Fruit fly (Drosophila melanogaster) whole organism, adult: ENCODE data around the gene aop.

Experiments used
- CG11617 ChIP-seq: fragments of 200-800 bp; sonication (Bioruptor generic); optimal IDR thresholded peaks from 2 replicates; lab custom pipeline; 2017; ENCODE audit warnings: mild to moderate bottlenecking, missing biosample characterization, missing genetic modification reagents, missing genetic modification characterization
- CG12768 ChIP-seq: fragments of 200-800 bp; sonication (Bioruptor generic); optimal IDR thresholded peaks from 2 replicates; lab custom pipeline; 2017; ENCODE audit warnings: missing biosample characterization, missing genetic modification characterization, mild to moderate bottlenecking, moderate library complexity, missing genetic modification reagents
- CG14711 ChIP-seq: fragments of 200-800 bp; sonication (Bioruptor generic); optimal IDR thresholded peaks from 2 replicates; lab custom pipeline; 2018; ENCODE audit warnings: missing biosample characterization, mild to moderate bottlenecking, missing genetic modification characterization, moderate library complexity
- CG1620 ChIP-seq: fragments of 200-800 bp; sonication (Bioruptor generic); optimal IDR thresholded peaks from 2 replicates; lab custom pipeline; 2016; ENCODE audit warnings: missing biosample characterization, missing genetic modification characterization
- CG33017 ChIP-seq: fragments of 200-800 bp; sonication (Bioruptor generic); optimal IDR thresholded peaks from 2 replicates; lab custom pipeline; 2018; ENCODE audit warnings: missing biosample characterization, mild to moderate bottlenecking, missing genetic modification characterization, moderate library complexity
- CG5204 ChIP-seq: fragments of 200-800 bp; sonication (Bioruptor generic); optimal IDR thresholded peaks from 2 replicates; lab custom pipeline; 2016; ENCODE audit warnings: missing biosample characterization, missing genetic modification characterization
- CG7045 ChIP-seq: fragments of 200-800 bp; sonication (Bioruptor generic); optimal IDR thresholded peaks from 2 replicates; lab custom pipeline; 2017; ENCODE audit warnings: missing biosample characterization, mild to moderate bottlenecking, missing genetic modification characterization
- CG7101 ChIP-seq: fragments of 200-800 bp; sonication (Bioruptor generic); optimal IDR thresholded peaks from 2 replicates; lab custom pipeline; 2018; ENCODE audit warnings: missing biosample characterization, mild to moderate bottlenecking, missing genetic modification characterization, moderate library complexity
- Clk ChIP-seq: fragments of 200-800 bp; sonication (Bioruptor generic); optimal IDR thresholded peaks from 2 replicates; lab custom pipeline; 2017; ENCODE audit warnings: missing biosample characterization, missing genetic modification characterization
- Crg-1 ChIP-seq: fragments of 200-800 bp; sonication (Bioruptor generic); optimal IDR thresholded peaks from 2 replicates; lab custom pipeline; 2016; ENCODE audit warnings: missing biosample characterization, missing genetic modification characterization
- Hr96 ChIP-seq: fragments of 200-800 bp; sonication (Bioruptor generic); optimal IDR thresholded peaks from 2 replicates; lab custom pipeline; 2016; ENCODE audit warnings: missing biosample characterization, missing genetic modification characterization
- Mnt ChIP-seq: fragments of 200-800 bp; sonication (Bioruptor generic); optimal IDR thresholded peaks from 2 replicates; lab custom pipeline; 2016; ENCODE audit warnings: missing biosample characterization, mild to moderate bottlenecking, missing genetic modification characterization
- bab1 ChIP-seq: fragments of 200-800 bp; sonication (Bioruptor generic); optimal IDR thresholded peaks from 3 replicates; lab custom pipeline; 2019; ENCODE audit warnings: missing biosample characterization, mild to moderate bottlenecking, missing genetic modification characterization, moderate library complexity
- cic ChIP-seq: fragments of 200-800 bp; sonication (Bioruptor generic); optimal IDR thresholded peaks from 2 replicates; lab custom pipeline; 2017; ENCODE audit warnings: missing biosample characterization, mild to moderate bottlenecking, missing genetic modification characterization, moderate library complexity
- cnc ChIP-seq, 2 experiments: fragments of >200 bp; optimal IDR thresholded peaks; 2 replicates each; lab custom pipeline; 2017
- kay ChIP-seq: fragments of 200-800 bp; sonication (Bioruptor generic); peaks from one replicate; lab custom pipeline; 2016; ENCODE audit warnings: missing biosample characterization, missing genetic modification characterization, borderline replicate concordance
- ovo ChIP-seq: fragments of 200-800 bp; sonication (Bioruptor generic); optimal IDR thresholded peaks from 2 replicates; lab custom pipeline; 2016; ENCODE audit warnings: missing biosample characterization, missing genetic modification characterization
- pad ChIP-seq: fragments of 200-800 bp; sonication (Bioruptor generic); optimal IDR thresholded peaks from 3 replicates; lab custom pipeline; 2017; ENCODE audit warnings: missing biosample characterization, missing genetic modification characterization, mild to moderate bottlenecking, moderate library complexity, missing genetic modification reagents
- tj ChIP-seq: fragments of 200-800 bp; sonication (Bioruptor generic); optimal IDR thresholded peaks from 3 replicates; lab custom pipeline; 2017; ENCODE audit warnings: missing biosample characterization, mild to moderate bottlenecking, missing genetic modification characterization, moderate library complexity
- toe ChIP-seq: fragments of 200-800 bp; sonication (Bioruptor generic); optimal IDR thresholded peaks from 2 replicates; lab custom pipeline; 2016; ENCODE audit warnings: missing biosample characterization, missing genetic modification characterization

The aop gene

dm6 chr2L:2163568-2163953 lies 15.0 kb downstream of the aop start:
- TF ChIP-seq Clk (GFP tag; lab: Kevin White, UChicago) = no peak
- no peak for TF ChIP-seq Crg-1
- no peak for TF ChIP-seq CG12768 (GFP tag; lab: Kevin White, UChicago)
- no peak for TF ChIP-seq tj (GFP tag; lab: Kevin White, UChicago)
- no peak for TF ChIP-seq toe (GFP tag; lab: Kevin White, UChicago)
- no peak for TF ChIP-seq Mnt (GFP tag; lab: Kevin White, UChicago)
- no peak for TF ChIP-seq Hr96 (GFP tag; lab: Kevin White, UChicago)
- TF ChIP-seq CG33017 (tag; lab: Kevin White, UChicago) = no peak
- TF ChIP-seq cnc (optimal IDR thresholded peaks at IDR 0.05; lab: Kevin White, UChicago) = no peak
- no peak for TF ChIP-seq CG14711 (tag; lab: Kevin White, UChicago)
- no peak for TF ChIP-seq bab1 (GFP tag; lab: Kevin White, UChicago)

DNA sequence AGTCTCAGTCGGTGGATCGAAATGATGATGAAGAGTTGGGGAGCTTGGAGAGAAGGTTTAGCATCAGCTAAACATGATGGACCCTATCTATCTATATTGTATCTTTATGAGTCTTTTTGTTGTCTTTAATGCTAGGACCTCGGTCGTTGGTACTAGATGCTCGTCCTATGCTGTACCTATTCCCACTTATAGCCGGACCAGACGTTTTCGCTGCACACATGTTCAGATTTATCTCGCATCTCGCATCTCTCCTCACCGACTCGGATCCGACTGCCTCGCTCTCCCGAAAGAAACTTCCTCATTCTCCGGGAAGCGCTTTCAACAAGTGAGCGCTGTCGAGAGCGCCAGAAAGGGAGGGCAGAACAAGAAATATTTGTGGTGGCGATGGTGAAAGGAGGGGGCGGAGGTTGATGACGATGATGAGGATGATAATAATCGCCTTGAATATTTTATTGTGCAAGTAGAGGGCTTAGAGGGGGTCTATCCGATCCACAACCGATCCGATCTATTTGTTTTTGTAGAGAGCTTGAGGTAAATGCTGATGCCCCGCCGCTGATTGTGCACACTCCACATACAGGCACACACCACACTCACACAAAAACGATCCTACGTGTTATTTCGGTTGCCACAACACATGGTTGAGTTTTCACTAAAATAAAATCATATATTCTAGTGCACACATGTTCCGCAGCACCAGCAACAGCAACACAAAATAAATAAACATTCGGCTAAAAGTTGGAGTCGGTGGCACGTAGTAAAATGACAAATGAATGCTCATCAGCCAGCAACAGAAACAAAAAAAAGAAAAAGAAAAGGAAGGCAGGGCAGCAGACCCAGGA lies 15.6 kb downstream of the aop start:
- no peak for TF ChIP-seq bab1 (GFP tag; lab: Kevin White, UChicago)
- no peak for TF ChIP-seq CG7045 (GFP tag; lab: Kevin White, UChicago)
- no peak for TF ChIP-seq Mnt (GFP tag; lab: Kevin White, UChicago)
- peak; percentile 39 for TF ChIP-seq cic

DNA sequence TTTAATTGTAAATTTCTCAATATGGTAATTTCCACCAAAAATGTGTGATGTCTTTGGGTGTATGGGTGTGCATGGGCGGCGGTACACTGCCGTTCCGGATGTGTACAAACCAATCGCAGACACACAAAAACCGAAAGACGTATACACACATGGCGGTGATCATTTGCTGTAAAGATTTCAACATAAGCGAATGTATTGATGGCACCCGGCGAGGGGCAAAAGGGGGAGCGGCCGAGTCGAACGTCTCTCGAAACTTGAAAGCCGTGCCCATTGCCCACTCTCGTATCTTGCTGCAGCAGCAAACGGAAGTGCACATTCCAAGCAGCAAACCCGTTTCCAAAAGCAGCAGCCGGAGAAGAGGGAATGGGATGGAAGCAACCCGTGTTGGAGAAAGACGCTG lies 16.3 kb downstream of the aop start:
- no peak for TF ChIP-seq CG14711 (tag; lab: Kevin White, UChicago)
- TF ChIP-seq cnc (optimal IDR thresholded peaks at IDR 0.05; lab: Kevin White, UChicago) = no peak
- no peak for TF ChIP-seq CG7045 (GFP tag; lab: Kevin White, UChicago)
- TF ChIP-seq CG33017 (tag; lab: Kevin White, UChicago) = no peak
- no peak for TF ChIP-seq pad (GFP tag; lab: Kevin White, UChicago)
- no peak for TF ChIP-seq Mnt (GFP tag; lab: Kevin White, UChicago)
- no peak for TF ChIP-seq CG12768 (GFP tag; lab: Kevin White, UChicago)
- no peak for TF ChIP-seq CG11617 (GFP tag; lab: Kevin White, UChicago)
- no peak for TF ChIP-seq Clk (GFP tag; lab: Kevin White, UChicago)
- no peak for TF ChIP-seq tj (GFP tag; lab: Kevin White, UChicago)
- no peak for TF ChIP-seq CG1620 (GFP tag; lab: Kevin White, UChicago)
- no peak for TF ChIP-seq kay (GFP tag; lab: Kevin White, UChicago)
- no peak for TF ChIP-seq cic
- TF ChIP-seq CG5204 (GFP tag; lab: Kevin White, UChicago) = no peak
- no peak for TF ChIP-seq toe (GFP tag; lab: Kevin White, UChicago)
- TF ChIP-seq Hr96 (GFP tag; lab: Kevin White, UChicago) = no peak
- TF ChIP-seq bab1 (GFP tag; lab: Kevin White, UChicago) = no peak
- TF ChIP-seq ovo (GFP tag; lab: Kevin White, UChicago) = no peak
- no peak for TF ChIP-seq Crg-1
- TF ChIP-seq CG7101 (tag; lab: Kevin White, UChicago) = no peak

dm6 chr2L:2161244-2162243 lies 17.0 kb downstream of the aop start:
- TF ChIP-seq pad (GFP tag; lab: Kevin White, UChicago) = no peak
- TF ChIP-seq kay (GFP tag; lab: Kevin White, UChicago) = peak; percentile 75
- peak; percentile 13 for TF ChIP-seq ovo (GFP tag; lab: Kevin White, UChicago)
- TF ChIP-seq CG11617 (GFP tag; lab: Kevin White, UChicago) = no peak
- no peak for TF ChIP-seq bab1 (GFP tag; lab: Kevin White, UChicago)
- TF ChIP-seq cic = peak; percentile 16

dm6 chr2L:2155453-2155852 lies 23.1 kb downstream of the aop start, which contains the start of gene CG15382:
Gene CG15382 (plus strand): TSS chr2L:2155753.
- TF ChIP-seq Clk (GFP tag; lab: Kevin White, UChicago) = no peak
- TF ChIP-seq bab1 (GFP tag; lab: Kevin White, UChicago) = no peak
- TF ChIP-seq Crg-1 = no peak
- TF ChIP-seq pad (GFP tag; lab: Kevin White, UChicago) = no peak
- no peak for TF ChIP-seq cic
- TF ChIP-seq cnc (optimal IDR thresholded peaks at IDR 0.05; lab: Kevin White, UChicago) = no peak
- TF ChIP-seq tj (GFP tag; lab: Kevin White, UChicago) = no peak
- no peak for TF ChIP-seq CG7045 (GFP tag; lab: Kevin White, UChicago)
- TF ChIP-seq CG5204 (GFP tag; lab: Kevin White, UChicago) = no peak
- TF ChIP-seq CG12768 (GFP tag; lab: Kevin White, UChicago) = no peak
- TF ChIP-seq CG11617 (GFP tag; lab: Kevin White, UChicago) = no peak
- no peak for TF ChIP-seq toe (GFP tag; lab: Kevin White, UChicago)
- no peak for TF ChIP-seq CG33017 (tag; lab: Kevin White, UChicago)
- no peak for TF ChIP-seq Mnt (GFP tag; lab: Kevin White, UChicago)
- no peak for TF ChIP-seq ovo (GFP tag; lab: Kevin White, UChicago)
- TF ChIP-seq Hr96 (GFP tag; lab: Kevin White, UChicago) = no peak
- no peak for TF ChIP-seq CG7101 (tag; lab: Kevin White, UChicago)
